Fruit fly (Drosophila melanogaster) Kc167 (cell line): ENCODE results near the gene Sgs7.

ENCODE experiments used
- Myc ChIP-seq: fragments of >200 bp; optimal IDR thresholded peaks from 2 replicates; lab custom pipeline; 2017; ENCODE audit warnings: missing external identifiers
- Sin3A ChIP-seq: fragments of >200 bp; optimal IDR thresholded peaks from 2 replicates; lab custom pipeline; 2018; ENCODE audit warnings: missing external identifiers
- h ChIP-seq: fragments of >200 bp; optimal IDR thresholded peaks from 3 replicates; lab custom pipeline; 2018; ENCODE audit warnings: missing external identifiers
- insv ChIP-seq: fragments of >200 bp; optimal IDR thresholded peaks from 3 replicates; lab custom pipeline; 2018; ENCODE audit warnings: missing external identifiers
- psq ChIP-seq: fragments of >200 bp; optimal IDR thresholded peaks from 2 replicates; lab custom pipeline; 2017; ENCODE audit warnings: missing external identifiers
- ttk ChIP-seq: sonication (Bioruptor generic); optimal IDR thresholded peaks from 2 replicates; lab custom pipeline; 2017; ENCODE audit warnings: missing external identifiers

Gene Sgs7

DNA sequence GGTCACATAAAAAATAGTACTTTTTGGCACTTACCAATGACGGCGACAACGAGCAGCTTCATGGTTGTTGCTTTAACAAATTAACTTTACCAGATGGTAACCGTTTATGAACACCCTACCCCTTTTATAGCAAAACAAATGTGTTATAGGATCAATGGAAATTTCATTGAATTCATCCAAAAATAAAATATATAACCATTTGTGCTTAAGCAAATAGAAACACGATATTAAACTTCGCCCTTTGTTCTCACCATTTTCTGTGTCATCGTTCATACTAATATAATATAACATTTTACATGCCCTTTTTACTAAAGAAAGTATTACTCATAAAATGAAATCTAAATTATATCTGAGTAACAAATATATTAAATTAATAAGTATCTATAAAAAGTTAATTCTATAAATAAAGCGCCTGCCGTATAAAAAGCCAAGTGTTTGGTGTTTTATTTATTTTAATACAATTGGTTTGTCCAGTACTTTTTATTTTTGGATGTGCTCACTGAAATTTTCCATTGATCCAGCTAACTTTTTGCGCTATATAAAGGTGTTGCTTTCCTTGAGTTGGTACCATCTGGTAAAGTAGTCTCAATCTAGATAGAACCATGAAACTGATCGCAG is at the start of gene Sgs7, which contains the start of gene Sgs8:
Sgs7 (plus strand) TSS at position 568 of the 618 bp plus-strand sequence.
Sgs8 (minus strand) TSS at position 101 of the 618 bp plus-strand sequence.
- TF ChIP-seq Sin3A (lab: Kevin White, UChicago) = no peak
- TF ChIP-seq Myc (lab: Kevin White, UChicago) = no peak
- no peak for TF ChIP-seq h (lab: Kevin White, UChicago)
- TF ChIP-seq insv (lab: Kevin White, UChicago) = no peak
- TF ChIP-seq psq (lab: Kevin White, UChicago) = no peak
- no peak for TF ChIP-seq ttk

DNA sequence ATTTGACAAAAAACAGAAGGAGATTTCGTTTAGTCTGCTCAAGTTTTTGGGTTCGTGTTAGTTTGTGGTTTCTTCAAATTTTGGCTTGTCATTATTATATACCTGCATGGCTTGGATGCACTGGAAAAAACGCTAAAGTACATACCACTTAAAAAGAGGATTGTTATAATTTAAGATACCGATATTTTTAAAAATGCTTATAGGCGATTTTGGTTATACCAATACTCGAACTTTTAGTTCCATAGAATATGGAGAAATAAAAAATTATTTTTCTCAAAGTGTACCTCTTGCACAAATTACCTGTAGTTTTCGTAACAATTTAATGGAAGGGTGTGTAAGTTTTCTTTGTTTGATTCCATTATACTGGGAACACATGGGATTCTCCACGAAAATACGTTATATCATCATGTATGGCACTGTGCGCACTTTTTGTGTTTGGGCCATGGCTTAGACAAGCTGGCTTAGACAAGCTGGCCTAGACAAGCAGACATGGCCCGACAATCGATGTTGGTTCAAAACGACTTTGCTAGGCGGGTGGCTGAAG is 44.2 kb upstream of the Sgs7 start, which contains the start of gene Fum3:
Fum3 (minus strand) TSS at position 494 of the 544 bp plus-strand sequence.
- TF ChIP-seq ttk (no peak), Sin3A (lab: Kevin White, UChicago) (no peak), insv (lab: Kevin White, UChicago) (no peak), Myc (lab: Kevin White, UChicago) (no peak), h (lab: Kevin White, UChicago) (no peak), psq (lab: Kevin White, UChicago) (no peak)

DNA sequence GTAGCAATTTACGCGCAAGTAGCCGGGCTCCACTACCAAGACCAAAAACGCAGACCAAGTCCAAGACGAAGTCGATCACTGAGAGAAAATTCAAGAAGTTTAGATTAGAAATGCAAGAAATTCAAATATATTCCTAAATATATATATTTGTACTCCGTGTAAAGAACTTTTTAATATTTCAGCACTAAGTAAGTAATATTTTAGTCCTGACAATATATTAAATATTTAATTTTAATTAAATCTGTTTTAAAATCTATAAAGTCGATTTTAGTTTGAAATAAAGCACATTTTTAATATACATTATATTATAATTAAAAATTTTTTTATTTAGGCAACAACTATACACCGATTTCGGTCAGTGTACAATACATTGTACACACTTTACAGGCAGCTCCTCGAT is 42.7 kb upstream of the Sgs7 start:
- TF ChIP-seq Myc (lab: Kevin White, UChicago) = no peak
- TF ChIP-seq insv (lab: Kevin White, UChicago) = no peak
- TF ChIP-seq Sin3A (lab: Kevin White, UChicago) = no peak
- TF ChIP-seq psq (lab: Kevin White, UChicago) = no peak
- no peak for TF ChIP-seq h (lab: Kevin White, UChicago)
- TF ChIP-seq ttk = no peak

DNA sequence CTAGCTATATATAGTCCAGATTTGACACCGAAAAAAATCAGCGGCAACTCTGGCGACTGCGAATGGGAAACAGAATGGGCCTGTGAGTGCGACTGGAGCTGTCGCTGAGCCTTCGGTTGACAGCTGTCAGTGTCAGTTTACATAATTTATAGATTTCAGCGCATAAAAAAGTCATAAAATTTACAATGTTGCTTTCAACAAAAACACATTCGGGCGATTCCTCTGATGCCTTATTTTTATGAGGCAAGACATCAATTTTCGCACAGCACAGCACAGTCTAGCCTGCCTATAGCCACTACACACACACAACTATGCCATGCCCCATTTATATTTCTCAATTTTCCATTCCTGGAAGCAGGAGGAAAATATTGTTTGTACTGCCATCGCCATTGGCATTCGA is 37.3 kb upstream of the Sgs7 start:
- no peak for TF ChIP-seq insv (lab: Kevin White, UChicago)
- TF ChIP-seq Sin3A (lab: Kevin White, UChicago) = no peak
- TF ChIP-seq psq (lab: Kevin White, UChicago) = no peak
- no peak for TF ChIP-seq Myc (lab: Kevin White, UChicago)
- TF ChIP-seq h (lab: Kevin White, UChicago) = no peak
- TF ChIP-seq ttk = no peak

DNA sequence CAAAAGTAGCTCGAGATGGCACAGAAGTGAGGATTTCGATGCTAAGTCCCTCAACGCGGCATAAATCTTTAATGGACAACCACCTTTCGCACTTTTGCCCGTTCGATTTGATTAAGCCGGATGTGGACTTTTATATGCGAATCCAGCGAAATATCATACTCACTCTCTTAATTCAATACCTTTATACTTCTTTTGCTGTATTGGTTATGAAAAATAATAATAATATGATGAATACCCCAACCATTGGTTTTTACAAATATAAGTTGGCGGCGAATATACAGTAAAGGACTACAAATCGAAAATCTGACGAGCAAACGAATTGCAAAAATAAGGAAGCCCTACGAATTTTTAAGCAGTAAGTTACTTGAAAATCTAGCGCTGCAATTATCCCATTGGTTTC is 36.7 kb upstream of the Sgs7 start, which contains the start of gene Vha16-3:
Vha16-3 (plus strand) TSS at position 301 of the 400 bp plus-strand sequence.
- no peak for TF ChIP-seq Sin3A (lab: Kevin White, UChicago)
- TF ChIP-seq ttk = no peak
- no peak for TF ChIP-seq Myc (lab: Kevin White, UChicago)
- no peak for TF ChIP-seq psq (lab: Kevin White, UChicago)
- TF ChIP-seq insv (lab: Kevin White, UChicago) = no peak
- TF ChIP-seq h (lab: Kevin White, UChicago) = no peak

DNA sequence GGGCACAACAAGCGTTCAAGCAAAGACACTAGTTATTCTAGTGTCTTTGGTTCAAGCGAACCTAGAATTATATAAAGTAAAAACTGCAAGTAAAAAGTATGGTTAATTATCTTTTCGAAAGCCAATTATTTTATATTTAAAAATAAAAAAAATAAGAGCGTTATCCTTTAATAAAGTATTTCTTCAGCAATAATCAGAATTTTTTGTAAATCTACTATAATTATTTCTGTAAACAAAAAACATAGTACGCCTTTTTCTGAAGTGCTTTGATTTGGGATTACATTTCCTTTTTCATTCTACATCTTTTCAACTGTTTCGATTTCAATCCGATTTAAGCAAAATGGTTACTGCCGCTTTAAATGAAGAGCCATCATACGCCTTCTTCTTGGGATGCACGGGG is 35.0 kb upstream of the Sgs7 start, which contains the start of gene Vha16-2:
Vha16-2 (plus strand) TSS at position 301 of the 400 bp plus-strand sequence.
- TF ChIP-seq h (lab: Kevin White, UChicago) (no peak), Sin3A (lab: Kevin White, UChicago) (no peak), insv (lab: Kevin White, UChicago) (no peak), Myc (lab: Kevin White, UChicago) (no peak), ttk (no peak), psq (lab: Kevin White, UChicago) (no peak)

DNA sequence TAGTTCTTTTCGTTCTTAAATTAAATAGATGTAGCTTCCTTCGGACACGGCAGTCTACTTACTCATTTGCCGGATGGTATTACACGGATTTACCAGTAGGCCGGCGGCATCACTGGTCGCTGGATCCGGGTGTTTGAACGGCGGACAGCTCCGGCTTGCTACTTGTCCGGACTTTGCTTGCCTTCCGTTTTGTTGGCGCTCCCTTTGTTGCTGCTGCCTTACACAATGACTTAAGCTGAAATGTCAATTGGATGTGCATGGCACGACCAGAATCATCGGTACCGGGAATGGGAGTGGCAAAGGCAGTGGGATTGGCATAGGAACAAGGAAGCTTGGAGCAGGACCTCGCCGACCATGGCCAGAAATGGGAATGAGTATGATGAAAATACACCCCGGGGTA is 29.4 kb upstream of the Sgs7 start:
- no peak for TF ChIP-seq h (lab: Kevin White, UChicago)
- no peak for TF ChIP-seq ttk
- TF ChIP-seq Myc (lab: Kevin White, UChicago) = no peak
- TF ChIP-seq psq (lab: Kevin White, UChicago) = no peak
- TF ChIP-seq insv (lab: Kevin White, UChicago) = no peak
- no peak for TF ChIP-seq Sin3A (lab: Kevin White, UChicago)

DNA sequence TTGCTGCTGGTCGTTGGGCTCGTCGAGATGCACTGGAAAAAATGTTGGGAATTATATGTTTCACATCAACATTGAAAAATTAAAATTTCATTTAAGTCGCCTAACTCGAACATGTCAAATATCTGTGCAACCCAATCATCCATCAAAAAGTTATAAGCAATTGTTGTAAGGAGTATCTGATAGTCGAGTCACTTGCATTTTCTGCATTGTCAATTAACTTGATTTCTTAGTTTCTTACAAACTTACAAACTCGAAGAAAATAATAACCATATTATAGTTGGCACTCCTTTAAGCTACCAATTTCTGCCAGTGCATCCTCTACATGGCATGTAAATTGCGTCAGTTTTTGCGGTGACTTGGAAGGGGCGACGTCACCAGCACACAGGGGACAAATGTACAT is 26.5 kb upstream of the Sgs7 start:
- TF ChIP-seq insv (lab: Kevin White, UChicago) = no peak
- no peak for TF ChIP-seq h (lab: Kevin White, UChicago)
- TF ChIP-seq Myc (lab: Kevin White, UChicago) = no peak
- no peak for TF ChIP-seq Sin3A (lab: Kevin White, UChicago)
- no peak for TF ChIP-seq psq (lab: Kevin White, UChicago)
- no peak for TF ChIP-seq ttk

DNA sequence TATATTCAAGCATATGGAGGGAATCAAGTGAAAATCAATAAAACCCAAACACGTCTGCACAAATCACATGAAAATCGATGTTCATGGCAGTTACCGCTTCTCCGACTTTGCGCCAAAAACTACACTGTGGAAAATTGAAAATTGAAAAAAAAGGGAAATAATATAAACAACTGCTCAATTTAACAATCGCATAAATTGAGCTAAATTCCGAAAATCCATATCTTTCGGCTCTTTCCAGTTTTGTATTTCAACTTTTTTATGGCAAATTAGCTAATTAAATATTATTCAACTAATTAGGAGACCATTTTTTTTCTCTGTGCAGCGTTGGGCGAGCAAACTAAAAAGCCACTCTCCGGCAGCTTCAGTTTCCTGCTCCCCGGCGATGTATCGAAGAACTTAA is 25.2 kb upstream of the Sgs7 start:
- TF ChIP-seq Myc (lab: Kevin White, UChicago) = no peak
- TF ChIP-seq ttk = no peak
- TF ChIP-seq insv (lab: Kevin White, UChicago) = no peak
- no peak for TF ChIP-seq psq (lab: Kevin White, UChicago)
- no peak for TF ChIP-seq h (lab: Kevin White, UChicago)
- TF ChIP-seq Sin3A (lab: Kevin White, UChicago) = no peak

DNA sequence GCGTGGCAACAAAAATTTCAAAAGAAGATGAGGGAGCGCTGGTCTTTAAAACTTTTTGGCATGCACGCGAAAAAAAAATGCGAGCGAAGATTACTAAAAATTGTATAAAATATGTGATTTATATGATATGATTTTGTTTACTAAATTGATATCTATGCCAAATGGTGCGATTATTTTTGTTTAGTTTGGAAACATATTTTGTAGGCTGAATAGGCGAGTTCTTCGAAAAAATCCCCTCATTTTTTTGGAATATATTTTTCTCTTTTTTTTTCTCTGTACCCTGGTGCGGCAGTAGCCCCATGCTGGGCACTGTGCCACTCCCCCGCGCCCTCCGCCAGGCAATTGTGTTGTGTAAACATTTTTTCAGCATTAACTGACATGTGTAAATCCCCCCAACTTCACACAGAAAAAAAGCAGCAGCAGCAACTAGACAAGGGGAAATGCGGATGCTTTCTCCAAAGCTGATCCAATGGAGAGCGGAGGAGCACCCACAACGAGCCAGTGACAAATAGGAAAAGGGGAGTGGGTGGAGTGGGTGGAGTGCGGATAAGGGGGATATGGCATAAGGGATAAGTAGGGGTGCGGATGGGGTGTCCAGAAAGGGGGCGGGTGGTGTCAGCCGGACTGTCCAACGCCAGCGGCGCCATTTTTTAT is 23.6 kb upstream of the Sgs7 start:
- TF ChIP-seq Myc (lab: Kevin White, UChicago) = no peak

DNA sequence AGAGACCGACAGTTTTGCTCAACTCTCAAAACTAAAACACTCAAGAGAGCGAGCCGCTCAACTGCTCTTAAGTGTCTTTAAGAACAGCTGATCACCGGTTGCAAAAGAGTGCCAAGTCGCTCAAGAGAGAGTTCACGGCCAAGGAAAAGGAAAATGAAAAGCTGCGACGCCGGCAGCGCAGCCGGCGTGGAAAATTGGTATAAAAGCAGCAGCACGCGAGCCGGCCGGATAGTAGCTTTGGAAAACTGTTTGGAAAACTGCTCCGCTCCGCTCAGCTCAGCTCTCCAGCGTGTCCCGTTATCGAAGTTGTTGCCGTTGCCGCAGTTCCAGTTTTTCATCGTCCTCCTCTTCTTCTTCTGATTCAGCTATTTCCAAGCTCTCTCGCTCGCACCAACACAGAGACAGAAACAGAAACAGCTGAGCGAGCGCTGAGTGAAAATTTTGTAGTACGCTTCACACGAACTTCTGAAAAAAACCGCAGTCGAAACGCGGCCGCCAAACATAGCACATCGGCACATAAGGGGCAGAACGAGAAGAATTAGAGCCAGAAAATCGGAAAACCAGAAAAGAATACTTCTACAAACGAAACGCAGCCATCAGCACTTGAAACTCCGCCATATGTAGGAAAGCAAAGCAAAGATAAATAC is 22.2 kb upstream of the Sgs7 start, which contains the start of gene chrb:
chrb (plus strand) TSS at position 224 of the 647 bp plus-strand sequence.
- TF ChIP-seq Myc (lab: Kevin White, UChicago) = no peak
- no peak for TF ChIP-seq ttk
- TF ChIP-seq insv (lab: Kevin White, UChicago) = no peak
- no peak for TF ChIP-seq Sin3A (lab: Kevin White, UChicago)
- TF ChIP-seq psq (lab: Kevin White, UChicago) = no peak
- TF ChIP-seq h (lab: Kevin White, UChicago) = no peak
